Fruit fly (Drosophila melanogaster) whole organism, embryonic: ENCODE results near the gene HtrA2.

Experiments used
- Antp ChIP-seq: fragments of 200-800 bp; sonication (Bioruptor generic); optimal IDR thresholded peaks from 3 replicates; lab custom pipeline; 2016; ENCODE audit warnings: missing biosample characterization, missing genetic modification characterization
- Atf6 ChIP-seq: fragments of 200-800 bp; sonication (Bioruptor generic); IDR thresholded peaks from 2 replicates; pipeline ENCODE4 v1.3.6; 2022; ENCODE audit warnings: missing biosample characterization, missing genetic modification characterization
- BtbVII ChIP-seq: fragments of 200-800 bp; sonication (Bioruptor generic); optimal IDR thresholded peaks from 3 replicates; lab custom pipeline; 2017; ENCODE audit warnings: missing biosample characterization, mild to moderate bottlenecking, missing genetic modification characterization
- CG11723 ChIP-seq: fragments of 200-800 bp; sonication (Bioruptor generic); optimal IDR thresholded peaks from 2 replicates; lab custom pipeline; 2017; ENCODE audit warnings: missing biosample characterization, mild to moderate bottlenecking, missing genetic modification characterization
- CG1233 ChIP-seq: fragments of 200-800 bp; sonication (Bioruptor generic); optimal IDR thresholded peaks from 4 replicates; lab custom pipeline; 2018; ENCODE audit warnings: missing biosample characterization, mild to moderate bottlenecking, missing genetic modification characterization
- CG12391 ChIP-seq: fragments of 200-800 bp; sonication (Bioruptor generic); optimal IDR thresholded peaks from 3 replicates; lab custom pipeline; 2018; ENCODE audit warnings: missing biosample characterization, mild to moderate bottlenecking, missing genetic modification characterization, moderate library complexity
- CG12769 ChIP-seq: fragments of 200-800 bp; sonication (Bioruptor generic); optimal IDR thresholded peaks from 2 replicates; lab custom pipeline; 2019; ENCODE audit warnings: missing biosample characterization, mild to moderate bottlenecking, missing genetic modification characterization, moderate library complexity
- CG14014 ChIP-seq: fragments of 200-800 bp; sonication (Bioruptor generic); IDR thresholded peaks from 2 replicates; pipeline ENCODE4 v1.3.6; 2022; ENCODE audit warnings: missing biosample characterization, missing genetic modification characterization
- CG14441 ChIP-seq: fragments of 200-800 bp; sonication (Bioruptor generic); IDR thresholded peaks from 2 replicates; pipeline ENCODE4 v1.3.6; 2022; ENCODE audit warnings: missing biosample characterization, missing genetic modification characterization
- CG14710 ChIP-seq: fragments of 200-800 bp; sonication (Bioruptor generic); optimal IDR thresholded peaks from 3 replicates; lab custom pipeline; 2019; ENCODE audit warnings: missing biosample characterization, mild to moderate bottlenecking, missing genetic modification characterization, moderate library complexity
- CG15011 ChIP-seq: fragments of 200-800 bp; sonication (Bioruptor generic); optimal IDR thresholded peaks from 3 replicates; lab custom pipeline; 2018; ENCODE audit warnings: missing biosample characterization, mild to moderate bottlenecking, missing genetic modification characterization
- CG15269 ChIP-seq: fragments of 200-800 bp; sonication (Bioruptor generic); optimal IDR thresholded peaks from 2 replicates; lab custom pipeline; 2018; ENCODE audit warnings: missing biosample characterization, mild to moderate bottlenecking, missing genetic modification characterization, moderate library complexity
- CG16815 ChIP-seq: fragments of 200-800 bp; sonication (Bioruptor generic); optimal IDR thresholded peaks from 3 replicates; lab custom pipeline; 2017; ENCODE audit warnings: missing biosample characterization, mild to moderate bottlenecking, missing genetic modification characterization
- CG17612 ChIP-seq: fragments of 200-800 bp; sonication (Bioruptor generic); IDR thresholded peaks from 2 replicates; pipeline ENCODE4 v1.3.6; 2022; ENCODE audit warnings: missing biosample characterization, missing genetic modification characterization
- CG1792 ChIP-seq: fragments of 200-800 bp; sonication (Bioruptor generic); optimal IDR thresholded peaks from 2 replicates; lab custom pipeline; 2016; ENCODE audit warnings: missing biosample characterization, missing genetic modification characterization
- CG18476 ChIP-seq: fragments of 200-800 bp; sonication (Bioruptor generic); optimal IDR thresholded peaks from 2 replicates; lab custom pipeline; 2016; ENCODE audit warnings: missing biosample characterization, mild to moderate bottlenecking, missing genetic modification characterization
- CG32772 ChIP-seq: fragments of 200-800 bp; sonication (Bioruptor generic); IDR thresholded peaks from 2 replicates; pipeline ENCODE4 v1.3.6; 2022; ENCODE audit warnings: missing biosample characterization, missing genetic modification characterization
- CG34422 ChIP-seq: fragments of 200-800 bp; sonication (Bioruptor generic); IDR thresholded peaks from 3 replicates; pipeline ENCODE4 v1.3.6; 2022; ENCODE audit warnings: missing biosample characterization, missing genetic modification characterization
- CG7271 ChIP-seq: fragments of 200-800 bp; sonication (Bioruptor generic); optimal IDR thresholded peaks from 2 replicates; lab custom pipeline; 2018; ENCODE audit warnings: missing biosample characterization, mild to moderate bottlenecking, missing genetic modification characterization, moderate library complexity
- CG7839 ChIP-seq: fragments of 200-800 bp; sonication (Bioruptor generic); optimal IDR thresholded peaks from 3 replicates; lab custom pipeline; 2018; ENCODE audit warnings: missing biosample characterization, mild to moderate bottlenecking, missing genetic modification characterization, moderate library complexity
- CG9437 ChIP-seq: fragments of 200-800 bp; sonication (Bioruptor generic); optimal IDR thresholded peaks from 2 replicates; lab custom pipeline; 2018; ENCODE audit warnings: missing biosample characterization, mild to moderate bottlenecking, missing genetic modification characterization
- CG9609 ChIP-seq: fragments of 200-800 bp; sonication (Bioruptor generic); optimal IDR thresholded peaks from 3 replicates; lab custom pipeline; 2016; ENCODE audit warnings: missing biosample characterization, missing genetic modification characterization
- Ets65A ChIP-seq: fragments of 200-800 bp; sonication (Bioruptor generic); peaks from one replicate; lab custom pipeline; 2016; ENCODE audit warnings: missing biosample characterization, missing genetic modification characterization
- HmgZ ChIP-seq: fragments of 200-800 bp; sonication (Bioruptor generic); optimal IDR thresholded peaks from 2 replicates; lab custom pipeline; 2018; ENCODE audit warnings: missing biosample characterization, mild to moderate bottlenecking, missing genetic modification characterization
- Hr51 ChIP-seq, 2 experiments: fragments of 200-800 bp; sonication (Bioruptor generic); optimal IDR thresholded peaks; 2 replicates in 1 of 2; 3 replicates in 1 of 2; lab custom pipeline; 2016 to 2018; ENCODE audit warnings: missing biosample characterization in 2 of 2, missing genetic modification characterization in 2 of 2, mild to moderate bottlenecking in 1 of 2, moderate library complexity in 1 of 2
- Lim3 ChIP-seq: fragments of 200-800 bp; sonication (Bioruptor generic); IDR thresholded peaks from 2 replicates; pipeline ENCODE4 v1.3.6; 2022; ENCODE audit warnings: missing biosample characterization, missing genetic modification characterization
- MTF-1 ChIP-seq: fragments of 200-800 bp; sonication (Bioruptor generic); optimal IDR thresholded peaks from 2 replicates; lab custom pipeline; 2018; ENCODE audit warnings: missing biosample characterization, mild to moderate bottlenecking, missing genetic modification characterization, borderline replicate concordance
- Med ChIP-seq: fragments of 200-800 bp; sonication (Bioruptor generic); peaks from one replicate; lab custom pipeline; 2016; ENCODE audit warnings: missing biosample characterization, missing genetic modification characterization, mild to moderate bottlenecking, inconsistent platforms, moderate library complexity
- NC2β ChIP-seq: fragments of 200-800 bp; sonication (Bioruptor generic); optimal IDR thresholded peaks from 2 replicates; lab custom pipeline; 2016; ENCODE audit warnings: missing biosample characterization, missing genetic modification characterization
- Taf1 ChIP-seq: fragments of 200-800 bp; sonication (Bioruptor generic); IDR thresholded peaks from 2 replicates; pipeline ENCODE4 v1.3.6; 2022; ENCODE audit warnings: missing biosample characterization, missing genetic modification characterization
- Tbp ChIP-seq: fragments of >200 bp; optimal IDR thresholded peaks from 2 replicates; lab custom pipeline; 2018; ENCODE audit warnings: missing biosample characterization, missing genetic modification characterization
- Xrp1 ChIP-seq: fragments of 200-800 bp; sonication (Bioruptor generic); IDR thresholded peaks from 2 replicates; pipeline ENCODE4 v1.3.6; 2022; ENCODE audit warnings: missing biosample characterization, missing genetic modification characterization
- abd-A ChIP-seq: fragments of 200-800 bp; sonication (Bioruptor generic); optimal IDR thresholded peaks from 3 replicates; lab custom pipeline; 2019; ENCODE audit warnings: missing biosample characterization, mild to moderate bottlenecking, missing genetic modification characterization, moderate library complexity
- al ChIP-seq: fragments of 200-800 bp; sonication (Bioruptor generic); IDR thresholded peaks from 2 replicates; pipeline ENCODE4 v1.3.6; 2022; ENCODE audit warnings: missing biosample characterization, missing genetic modification characterization
- amos ChIP-seq: fragments of 200-800 bp; sonication (Bioruptor generic); IDR thresholded peaks from 2 replicates; pipeline ENCODE4 v1.3.6; 2022; ENCODE audit warnings: missing biosample characterization, missing genetic modification characterization; ENCODE audit not compliant: partially characterized antibody
- caup ChIP-seq: fragments of 200-800 bp; sonication (Bioruptor generic); optimal IDR thresholded peaks from 3 replicates; lab custom pipeline; 2017; ENCODE audit warnings: missing biosample characterization, mild to moderate bottlenecking, missing genetic modification characterization, moderate library complexity; ENCODE audit not compliant: severe bottlenecking
- emc ChIP-seq: fragments of 200-800 bp; sonication (Bioruptor generic); optimal IDR thresholded peaks from 2 replicates; lab custom pipeline; 2016; ENCODE audit warnings: missing biosample characterization, missing genetic modification characterization
- gem ChIP-seq: fragments of 200-800 bp; sonication (Bioruptor generic); optimal IDR thresholded peaks from 2 replicates; lab custom pipeline; 2019; ENCODE audit warnings: missing biosample characterization, mild to moderate bottlenecking, missing genetic modification characterization, moderate library complexity
- hb ChIP-seq: fragments of 200-800 bp; sonication (Bioruptor generic); IDR thresholded peaks from 3 replicates; pipeline ENCODE4 v1.3.6; 2022; ENCODE audit warnings: missing biosample characterization, missing genetic modification characterization; ENCODE audit not compliant: partially characterized antibody
- ind ChIP-seq: fragments of 200-800 bp; sonication (Bioruptor generic); optimal IDR thresholded peaks from 3 replicates; lab custom pipeline; 2016; ENCODE audit warnings: missing biosample characterization, missing genetic modification characterization
- lilli ChIP-seq: fragments of 200-800 bp; sonication (Bioruptor generic); optimal IDR thresholded peaks from 3 replicates; lab custom pipeline; 2016; ENCODE audit warnings: missing biosample characterization, missing genetic modification characterization
- pnt ChIP-seq: fragments of 200-800 bp; sonication (Bioruptor generic); optimal IDR thresholded peaks from 3 replicates; lab custom pipeline; 2016; ENCODE audit warnings: missing biosample characterization, missing genetic modification characterization
- prd ChIP-seq, 3 experiments: fragments of >200 bp in 2 of 3; fragments of 200-800 bp in 1 of 3; sonication (Bioruptor generic) in 1 of 3; optimal IDR thresholded peaks in 2 of 3; IDR thresholded peaks in 1 of 3; 2 replicates in 2 of 3; 3 replicates in 1 of 3; pipeline versions ENCODE4 v1.3.6 to Lab custom; 2017 to 2022; ENCODE audit warnings: missing biosample characterization in 1 of 3, missing genetic modification characterization in 1 of 3
- pum ChIP-seq: fragments of 200-800 bp; sonication (Bioruptor generic); optimal IDR thresholded peaks from 2 replicates; lab custom pipeline; 2016; ENCODE audit warnings: missing biosample characterization, missing genetic modification characterization
- sc ChIP-seq, 3 experiments: fragments of >200 bp in 2 of 3; fragments of 200-800 bp in 1 of 3; sonication (Bioruptor generic) in 1 of 3; optimal IDR thresholded peaks; 2 replicates in 2 of 3; 3 replicates in 1 of 3; lab custom pipeline; 2017; ENCODE audit warnings: mild to moderate bottlenecking in 1 of 3, missing biosample characterization in 1 of 3, missing genetic modification characterization in 1 of 3, missing genetic modification reagents in 1 of 3
- sens ChIP-seq: fragments of 200-800 bp; sonication (Bioruptor generic); peaks from one replicate; lab custom pipeline; 2016; ENCODE audit warnings: missing biosample characterization, missing genetic modification characterization
- tgo ChIP-seq: fragments of 200-800 bp; sonication (Bioruptor generic); IDR thresholded peaks from 3 replicates; pipeline ENCODE4 v1.3.6; 2022; ENCODE audit warnings: missing biosample characterization, missing genetic modification characterization
- zfh1 ChIP-seq: fragments of 200-800 bp; sonication (Bioruptor generic); IDR thresholded peaks from 3 replicates; pipeline ENCODE4 v1.3.6; 2022; ENCODE audit warnings: missing biosample characterization, missing genetic modification characterization
- zfh2 ChIP-seq: fragments of 200-800 bp; sonication (Bioruptor generic); optimal IDR thresholded peaks from 2 replicates; lab custom pipeline; 2016; ENCODE audit warnings: missing biosample characterization, missing genetic modification characterization

HtrA2 gene

DNA sequence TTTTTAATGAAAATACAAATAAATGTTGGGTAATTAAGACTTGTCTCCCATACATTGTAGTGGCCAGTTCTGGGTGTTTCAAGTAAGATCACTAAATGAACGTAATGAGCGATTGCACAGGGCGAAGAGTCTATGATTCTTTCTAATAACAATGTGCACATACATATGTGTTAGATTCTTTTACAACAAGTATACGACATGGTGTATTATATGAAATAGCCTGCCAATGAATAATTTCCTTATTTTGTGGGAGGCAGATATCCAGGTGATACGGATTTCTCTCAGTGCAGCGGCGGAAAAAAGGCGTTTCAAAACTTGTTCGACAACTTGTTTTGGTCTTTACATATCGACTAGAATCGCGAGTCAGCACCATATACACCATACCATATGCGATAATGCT, 37.9 kb downstream of the HtrA2 start (continued):
- no peak for TF ChIP-seq prd (optimal IDR thresholded peaks at IDR 0.05; lab: Kevin White, UChicago)
- TF ChIP-seq prd (GFP tag; IDR thresholded peaks at IDR 0.05; lab: Robert Waterston, UW) = peak; percentile 71
- TF ChIP-seq ind (GFP tag; lab: Kevin White, UChicago) = peak; percentile 54
- peak; percentile 45 for TF ChIP-seq CG12391 (tag; lab: Kevin White, UChicago)
- peak; percentile 63; the same call in 2 of the 3 replicates for TF ChIP-seq zfh1 (GFP tag; lab: Robert Waterston, UW)
- TF ChIP-seq Ets65A (GFP tag; lab: Kevin White, UChicago) = peak; percentile 94
- no peak for TF ChIP-seq amos (GFP tag; lab: Robert Waterston, UW)
- peak; percentile 84 for TF ChIP-seq CG12769
- TF ChIP-seq CG15011 (GFP tag; lab: Kevin White, UChicago) = peak; percentile 33
- peak; percentile 20 to 49 for TF ChIP-seq Hr51 (GFP tag; optimal IDR thresholded peaks at IDR 0.05; lab: Kevin White, UChicago)
- peak; percentile 66; the same call in 1 of the 2 replicates for TF ChIP-seq CG14014 (GFP tag; lab: Robert Waterston, UW)
- no peak for TF ChIP-seq abd-A (tag; lab: Kevin White, UChicago)
- TF ChIP-seq CG15269 (tag; lab: Kevin White, UChicago) = peak; percentile 59
- peak; percentile 51; the same call in 1 of the 2 replicates for TF ChIP-seq Taf1 (GFP tag; lab: Robert Waterston, UW)
- TF ChIP-seq tgo (GFP tag; lab: Robert Waterston, UW) = 0 out of 3 replicates have a peak, but pooled peaks have one; percentile 27
- peak; percentile 47 for TF ChIP-seq zfh2 (GFP tag; lab: Kevin White, UChicago)
- peak; percentile 55; the same call in 1 of the 2 replicates for TF ChIP-seq Xrp1
- 0 out of 2 replicates have a peak, but pooled peaks have one; percentile 16 for TF ChIP-seq CG32772
- TF ChIP-seq pum (GFP tag; lab: Kevin White, UChicago) = peak; percentile 42
- peak; percentile 10 for TF ChIP-seq CG18476 (GFP tag; lab: Kevin White, UChicago)
- peak; percentile 30 for TF ChIP-seq CG14710 (tag; lab: Kevin White, UChicago)
- peak; percentile 59 for TF ChIP-seq CG7839
- 0 out of 3 replicates have a peak, but pooled peaks have one; percentile 30 for TF ChIP-seq CG34422 (GFP tag; lab: Robert Waterston, UW)
- TF ChIP-seq al = peak; percentile 66; the same call in 1 of the 2 replicates
- no peak for TF ChIP-seq Tbp
- peak; percentile 70 for TF ChIP-seq caup (GFP tag; lab: Kevin White, UChicago)
- TF ChIP-seq hb (GFP tag; lab: Robert Waterston, UW) = no peak
- TF ChIP-seq CG9609 (GFP tag; lab: Kevin White, UChicago) = peak; percentile 60
- TF ChIP-seq sens (GFP tag; lab: Kevin White, UChicago) = peak; percentile 87
- peak; percentile 6 for TF ChIP-seq CG16815
- peak; percentile 52 for TF ChIP-seq Antp (GFP tag; lab: Kevin White, UChicago)
- peak; percentile 52 for TF ChIP-seq pnt (GFP tag; lab: Kevin White, UChicago)
- peak; percentile 13 for TF ChIP-seq emc (GFP tag; lab: Kevin White, UChicago)
- TF ChIP-seq Lim3 = no peak
- TF ChIP-seq MTF-1 (GFP tag; lab: Kevin White, UChicago) = no peak
- no peak for TF ChIP-seq sc (optimal IDR thresholded peaks at IDR 0.05; lab: Kevin White, UChicago)
- TF ChIP-seq sc (GFP tag; optimal IDR thresholded peaks at IDR 0.05; lab: Kevin White, UChicago) = no peak
- no peak for TF ChIP-seq CG17612 (GFP tag; lab: Robert Waterston, UW)
- TF ChIP-seq NC2β = peak; percentile 35
- TF ChIP-seq HmgZ (tag; lab: Kevin White, UChicago) = peak; percentile 25
- no peak for TF ChIP-seq CG11723 (GFP tag; lab: Kevin White, UChicago)
- peak; percentile 18 for TF ChIP-seq CG1792 (GFP tag; lab: Kevin White, UChicago)
- TF ChIP-seq CG14441 (GFP tag; lab: Robert Waterston, UW) = peak; percentile 59
- TF ChIP-seq lilli (GFP tag; lab: Kevin White, UChicago) = peak; percentile 77
- peak; percentile 31 for TF ChIP-seq CG9437 (GFP tag; lab: Kevin White, UChicago)
- no peak for TF ChIP-seq CG7271 (tag; lab: Kevin White, UChicago)
- peak; percentile 65 for TF ChIP-seq Atf6
- peak; percentile 47 for TF ChIP-seq CG1233 (GFP tag; lab: Kevin White, UChicago)
- TF ChIP-seq gem (tag; lab: Kevin White, UChicago) = peak; percentile 74
- peak; percentile 38 for TF ChIP-seq BtbVII (GFP tag; lab: Kevin White, UChicago)
- TF ChIP-seq Med = peak; percentile 97
